Fruit fly (Drosophila melanogaster) whole organism, embryonic: ENCODE measurements around the gene CG32260.

Experiments
- B-H1 ChIP-seq: fragments of 200-800 bp; sonication (Bioruptor generic); IDR thresholded peaks from 3 replicates; pipeline ENCODE4 v1.3.6; 2022; ENCODE audit warnings: missing biosample characterization, missing genetic modification characterization
- Bteb2 ChIP-seq: fragments of 200-800 bp; sonication (Bioruptor generic); optimal IDR thresholded peaks from 2 replicates; lab custom pipeline; 2016; ENCODE audit warnings: missing biosample characterization, missing genetic modification characterization
- C15 ChIP-seq: fragments of 200-800 bp; sonication (Bioruptor generic); IDR thresholded peaks from 3 replicates; pipeline ENCODE4 v1.3.6; 2022; ENCODE audit warnings: missing biosample characterization, missing genetic modification characterization
- CG10209 ChIP-seq: fragments of 200-800 bp; sonication (Bioruptor generic); optimal IDR thresholded peaks from 3 replicates; lab custom pipeline; 2017; ENCODE audit warnings: missing biosample characterization, mild to moderate bottlenecking, missing genetic modification characterization, missing genetic modification reagents
- CG10654 ChIP-seq: fragments of 200-800 bp; sonication (Bioruptor generic); optimal IDR thresholded peaks from 2 replicates; lab custom pipeline; 2016; ENCODE audit warnings: missing biosample characterization, missing genetic modification characterization
- CG10979 ChIP-seq: fragments of 200-800 bp; sonication (Bioruptor generic); optimal IDR thresholded peaks from 2 replicates; lab custom pipeline; 2018; ENCODE audit warnings: missing biosample characterization, mild to moderate bottlenecking, missing genetic modification characterization, moderate library complexity
- CG1233 ChIP-seq: fragments of 200-800 bp; sonication (Bioruptor generic); optimal IDR thresholded peaks from 4 replicates; lab custom pipeline; 2018; ENCODE audit warnings: missing biosample characterization, mild to moderate bottlenecking, missing genetic modification characterization
- CG12942 ChIP-seq: fragments of 200-800 bp; sonication (Bioruptor generic); optimal IDR thresholded peaks from 3 replicates; lab custom pipeline; 2016; ENCODE audit warnings: missing biosample characterization, missing genetic modification characterization
- CG13123 ChIP-seq: fragments of 200-800 bp; sonication (Bioruptor generic); optimal IDR thresholded peaks from 2 replicates; lab custom pipeline; 2016; ENCODE audit warnings: missing biosample characterization, missing genetic modification characterization
- CG1529 ChIP-seq: fragments of 200-800 bp; sonication (Bioruptor generic); optimal IDR thresholded peaks from 3 replicates; lab custom pipeline; 2018; ENCODE audit warnings: missing biosample characterization, missing genetic modification characterization
- CG15696 ChIP-seq: fragments of 200-800 bp; sonication (Bioruptor generic); optimal IDR thresholded peaks from 2 replicates; lab custom pipeline; 2019; ENCODE audit warnings: missing biosample characterization, mild to moderate bottlenecking, missing genetic modification characterization, moderate library complexity
- CG1832 ChIP-seq: fragments of 200-800 bp; sonication (Bioruptor generic); optimal IDR thresholded peaks from 2 replicates; lab custom pipeline; 2017; ENCODE audit warnings: missing biosample characterization, mild to moderate bottlenecking, missing genetic modification characterization, inconsistent platforms
- CG2120 ChIP-seq: fragments of 200-800 bp; sonication (Bioruptor generic); optimal IDR thresholded peaks from 3 replicates; lab custom pipeline; 2016; ENCODE audit warnings: missing biosample characterization, missing genetic modification characterization
- CG2199 ChIP-seq: fragments of 200-800 bp; sonication (Bioruptor generic); IDR thresholded peaks from 3 replicates; pipeline ENCODE4 v1.3.6; 2022; ENCODE audit warnings: missing biosample characterization, missing genetic modification characterization
- CG2202 ChIP-seq: fragments of 200-800 bp; sonication (Bioruptor generic); optimal IDR thresholded peaks from 2 replicates; lab custom pipeline; 2018; ENCODE audit warnings: missing biosample characterization, mild to moderate bottlenecking, missing genetic modification characterization
- CG2712 ChIP-seq: fragments of 200-800 bp; optimal IDR thresholded peaks from 3 replicates; lab custom pipeline; 2019; ENCODE audit warnings: missing biosample characterization, mild to moderate bottlenecking, missing genetic modification characterization, moderate library complexity
- CG3163 ChIP-seq: fragments of 200-800 bp; sonication (Bioruptor generic); optimal IDR thresholded peaks from 3 replicates; lab custom pipeline; 2016; ENCODE audit warnings: missing biosample characterization, missing genetic modification characterization
- CG32767 ChIP-seq: fragments of 200-800 bp; sonication (Bioruptor generic); IDR thresholded peaks from 2 replicates; pipeline ENCODE4 v1.3.6; 2022; ENCODE audit warnings: missing biosample characterization, missing genetic modification characterization
- CG3726 ChIP-seq: fragments of 200-800 bp; sonication (Bioruptor generic); IDR thresholded peaks from 3 replicates; pipeline ENCODE4, ENCODE4 v1.3.6; 2022; ENCODE audit warnings: missing biosample characterization, missing genetic modification characterization
- CG6654 ChIP-seq: fragments of 200-800 bp; sonication (Bioruptor generic); optimal IDR thresholded peaks from 2 replicates; lab custom pipeline; 2017; ENCODE audit warnings: missing biosample characterization, mild to moderate bottlenecking, missing genetic modification characterization
- CG6791 ChIP-seq: fragments of 200-800 bp; sonication (Bioruptor generic); IDR thresholded peaks from 3 replicates; pipeline ENCODE4 v1.3.6; 2022; ENCODE audit warnings: missing biosample characterization, missing genetic modification characterization; ENCODE audit not compliant: partially characterized antibody
- CG6813 ChIP-seq: fragments of 200-800 bp; sonication (Bioruptor generic); optimal IDR thresholded peaks from 2 replicates; lab custom pipeline; 2017; ENCODE audit warnings: missing biosample characterization, missing genetic modification characterization, mild to moderate bottlenecking, moderate library complexity, missing genetic modification reagents
- CG8359 ChIP-seq: fragments of 200-800 bp; sonication (Bioruptor generic); optimal IDR thresholded peaks from 2 replicates; lab custom pipeline; 2017; ENCODE audit warnings: missing biosample characterization, mild to moderate bottlenecking, missing genetic modification characterization, borderline replicate concordance
- CG9609 ChIP-seq: fragments of 200-800 bp; sonication (Bioruptor generic); optimal IDR thresholded peaks from 3 replicates; lab custom pipeline; 2016; ENCODE audit warnings: missing biosample characterization, missing genetic modification characterization
- CG9727 ChIP-seq: fragments of 200-800 bp; sonication (Bioruptor generic); optimal IDR thresholded peaks from 3 replicates; lab custom pipeline; 2017; ENCODE audit warnings: missing biosample characterization, mild to moderate bottlenecking, missing genetic modification characterization
- CG9817 ChIP-seq: fragments of 200-800 bp; sonication (Bioruptor generic); optimal IDR thresholded peaks from 2 replicates; lab custom pipeline; 2018; ENCODE audit warnings: missing biosample characterization, mild to moderate bottlenecking, missing genetic modification characterization, moderate library complexity
- CG9932 ChIP-seq: fragments of 200-800 bp; sonication (Bioruptor generic); IDR thresholded peaks from 2 replicates; pipeline ENCODE4 v1.3.6; 2022; ENCODE audit warnings: missing biosample characterization, missing genetic modification characterization
- CTCF ChIP-seq: fragments of 200-800 bp; sonication (Bioruptor generic); optimal IDR thresholded peaks from 2 replicates; lab custom pipeline; 2017; ENCODE audit warnings: missing biosample characterization, mild to moderate bottlenecking, missing genetic modification characterization, moderate library complexity
- Gug ChIP-seq: fragments of 200-800 bp; sonication (Bioruptor generic); IDR thresholded peaks from 4 replicates; pipeline ENCODE4 v1.3.6; 2022; ENCODE audit warnings: missing biosample characterization, missing genetic modification characterization
- Jarid2 ChIP-seq: fragments of 200-800 bp; sonication (Bioruptor generic); optimal IDR thresholded peaks from 3 replicates; lab custom pipeline; 2017; ENCODE audit warnings: mild to moderate bottlenecking, missing biosample characterization, missing genetic modification reagents, missing genetic modification characterization
- Kr ChIP-seq: fragments of 200-800 bp; sonication (Bioruptor generic); optimal IDR thresholded peaks from 2 replicates; lab custom pipeline; 2017; ENCODE audit warnings: missing biosample characterization, mild to moderate bottlenecking, missing genetic modification characterization
- Opbp ChIP-seq: fragments of 200-800 bp; sonication (Bioruptor generic); IDR thresholded peaks from 3 replicates; pipeline ENCODE4 v1.3.6; 2022; ENCODE audit warnings: missing biosample characterization, missing genetic modification characterization; ENCODE audit not compliant: partially characterized antibody
- Rfx ChIP-seq: fragments of 200-800 bp; sonication (Bioruptor generic); IDR thresholded peaks from 2 replicates; pipeline ENCODE4 v1.3.6; 2022; ENCODE audit warnings: missing biosample characterization, missing genetic modification characterization
- Sox102F ChIP-seq: fragments of 200-800 bp; sonication (Bioruptor generic); optimal IDR thresholded peaks from 2 replicates; lab custom pipeline; 2018; ENCODE audit warnings: missing biosample characterization, mild to moderate bottlenecking, missing genetic modification characterization, moderate library complexity
- YL-1 ChIP-seq: fragments of 200-800 bp; sonication (Bioruptor generic); optimal IDR thresholded peaks from 3 replicates; lab custom pipeline; 2017; ENCODE audit warnings: missing biosample characterization, mild to moderate bottlenecking, missing genetic modification characterization
- bowl ChIP-seq: fragments of 200-800 bp; sonication (Bioruptor generic); IDR thresholded peaks from 2 replicates; pipeline ENCODE4 v1.3.6; 2022; ENCODE audit warnings: missing biosample characterization, missing genetic modification characterization
- br ChIP-seq: fragments of >200 bp; optimal IDR thresholded peaks from 2 replicates; lab custom pipeline; 2017
- caup ChIP-seq: fragments of 200-800 bp; sonication (Bioruptor generic); optimal IDR thresholded peaks from 3 replicates; lab custom pipeline; 2017; ENCODE audit warnings: missing biosample characterization, mild to moderate bottlenecking, missing genetic modification characterization, moderate library complexity; ENCODE audit not compliant: severe bottlenecking
- corto ChIP-seq: fragments of 200-800 bp; sonication (Bioruptor generic); optimal IDR thresholded peaks from 2 replicates; lab custom pipeline; 2016; ENCODE audit warnings: missing biosample characterization, mild to moderate bottlenecking, missing genetic modification characterization, moderate library complexity
- danr ChIP-seq: fragments of 200-800 bp; sonication (Bioruptor generic); IDR thresholded peaks from 2 replicates; pipeline ENCODE4 v1.3.6; 2022; ENCODE audit warnings: missing biosample characterization, missing genetic modification characterization
- disco-r ChIP-seq: fragments of 200-800 bp; sonication (Bioruptor generic); optimal IDR thresholded peaks from 2 replicates; lab custom pipeline; 2016; ENCODE audit warnings: missing biosample characterization, missing genetic modification characterization
- gcm2 ChIP-seq: fragments of 200-800 bp; sonication (Bioruptor generic); optimal IDR thresholded peaks from 2 replicates; lab custom pipeline; 2016; ENCODE audit warnings: missing biosample characterization, missing genetic modification characterization
- gfzf ChIP-seq: fragments of 200-800 bp; sonication (Bioruptor generic); optimal IDR thresholded peaks from 2 replicates; lab custom pipeline; 2016; ENCODE audit warnings: missing biosample characterization, mild to moderate bottlenecking, missing genetic modification characterization, moderate library complexity
- ham ChIP-seq: fragments of 200-800 bp; sonication (Bioruptor generic); IDR thresholded peaks from 2 replicates; pipeline ENCODE4 v1.3.6; 2022; ENCODE audit warnings: missing biosample characterization, missing genetic modification characterization
- jigr1 ChIP-seq: fragments of 200-800 bp; sonication (Bioruptor generic); IDR thresholded peaks from 3 replicates; pipeline ENCODE4 v1.3.6; 2022; ENCODE audit warnings: missing biosample characterization, missing genetic modification characterization
- klu ChIP-seq: fragments of 200-800 bp; sonication (Bioruptor generic); IDR thresholded peaks from 2 replicates; pipeline ENCODE4 v1.3.6; 2022; ENCODE audit warnings: missing biosample characterization, missing genetic modification characterization
- pros ChIP-seq: fragments of 200-800 bp; sonication (Bioruptor generic); optimal IDR thresholded peaks from 3 replicates; lab custom pipeline; 2019; ENCODE audit warnings: missing biosample characterization, mild to moderate bottlenecking, missing genetic modification characterization, moderate library complexity
- schlank ChIP-seq: fragments of 200-800 bp; sonication (Bioruptor generic); optimal IDR thresholded peaks from 2 replicates; lab custom pipeline; 2018; ENCODE audit warnings: missing biosample characterization, mild to moderate bottlenecking, missing genetic modification characterization
- sens-2 ChIP-seq: fragments of 200-800 bp; sonication (Bioruptor generic); IDR thresholded peaks from 2 replicates; pipeline ENCODE4 v1.3.6; 2022; ENCODE audit warnings: missing biosample characterization, missing genetic modification characterization
- stc ChIP-seq: fragments of 200-800 bp; sonication (Bioruptor generic); IDR thresholded peaks from 2 replicates; pipeline ENCODE4 v1.3.6; 2022; ENCODE audit warnings: missing biosample characterization, missing genetic modification characterization
- tgo ChIP-seq: fragments of 200-800 bp; sonication (Bioruptor generic); IDR thresholded peaks from 3 replicates; pipeline ENCODE4 v1.3.6; 2022; ENCODE audit warnings: missing biosample characterization, missing genetic modification characterization
- zen ChIP-seq: fragments of 200-800 bp; sonication (Bioruptor generic); optimal IDR thresholded peaks from 3 replicates; lab custom pipeline; 2018; ENCODE audit warnings: missing biosample characterization, mild to moderate bottlenecking, missing genetic modification characterization, moderate library complexity

The CG32260 gene

DNA sequence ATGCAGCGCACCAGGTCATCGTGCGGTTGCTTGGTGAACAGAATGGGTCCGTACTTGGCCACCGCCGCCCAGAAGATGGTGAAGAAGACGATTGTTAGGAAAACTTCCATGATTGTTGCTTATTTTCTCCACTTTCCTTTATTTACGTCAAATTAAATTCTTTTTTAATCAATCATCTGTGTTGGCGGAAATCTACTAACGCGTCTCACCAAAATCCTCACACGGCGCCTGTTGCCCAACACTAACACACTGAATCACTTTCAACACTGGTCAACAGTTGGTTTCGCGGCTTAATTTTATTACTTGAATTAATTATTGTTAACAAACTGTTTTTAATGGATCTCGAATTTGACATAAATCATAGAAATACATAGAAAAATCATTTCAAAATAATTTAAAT is 44.5 kb downstream of the CG32260 start, which contains the start of gene VhaM9.7-c (continued):
- no peak for TF ChIP-seq CG2712 (tag; lab: Kevin White, UChicago)
- no peak for TF ChIP-seq disco-r
- no peak for TF ChIP-seq corto (GFP tag; lab: Kevin White, UChicago)
- peak; percentile 4 for TF ChIP-seq gcm2 (GFP tag; lab: Kevin White, UChicago)
- TF ChIP-seq Rfx (GFP tag; lab: Robert Waterston, UW): peak; percentile 72
- no peak for TF ChIP-seq CG6654 (GFP tag; lab: Kevin White, UChicago)
- no peak for TF ChIP-seq Sox102F (GFP tag; lab: Kevin White, UChicago)
- TF ChIP-seq CG1529 (GFP tag; lab: Kevin White, UChicago): no peak
- TF ChIP-seq sens-2 (GFP tag; lab: Robert Waterston, UW): no peak
- peak; percentile 37 for TF ChIP-seq zen (tag; lab: Kevin White, UChicago)
- TF ChIP-seq CG9817 (tag; lab: Kevin White, UChicago): peak; percentile 13
- no peak for TF ChIP-seq pros
- TF ChIP-seq CG2199: 0 out of 3 replicates have a peak, but pooled peaks have one; percentile 2
- no peak for TF ChIP-seq schlank (tag; lab: Kevin White, UChicago)
- no peak for TF ChIP-seq B-H1 (GFP tag; lab: Robert Waterston, UW)
- TF ChIP-seq CG1233 (GFP tag; lab: Kevin White, UChicago): no peak
- TF ChIP-seq tgo (GFP tag; lab: Robert Waterston, UW): no peak
- TF ChIP-seq gfzf (GFP tag; lab: Kevin White, UChicago): peak; percentile 81
- no peak for TF ChIP-seq jigr1 (GFP tag; lab: Robert Waterston, UW)
- peak; percentile 53 for TF ChIP-seq CG9609 (GFP tag; lab: Kevin White, UChicago)
- TF ChIP-seq br (lab: Kevin White, UChicago): no peak
- 0 out of 3 replicates have a peak, but pooled peaks have one; percentile 29 for TF ChIP-seq Opbp (GFP tag; lab: Robert Waterston, UW)
- peak; percentile 53 for TF ChIP-seq YL-1 (GFP tag; lab: Kevin White, UChicago)
- no peak for TF ChIP-seq C15 (GFP tag; lab: Robert Waterston, UW)
- TF ChIP-seq CG2202 (tag; lab: Kevin White, UChicago): no peak
- TF ChIP-seq CG1832 (GFP tag; lab: Kevin White, UChicago): no peak
- TF ChIP-seq CG8359: no peak
- TF ChIP-seq caup: peak; percentile 43
- no peak for TF ChIP-seq ham (GFP tag; lab: Robert Waterston, UW)
- TF ChIP-seq CG12942 (GFP tag; lab: Kevin White, UChicago): peak; percentile 2
- TF ChIP-seq Jarid2 (GFP tag; lab: Kevin White, UChicago): no peak
- no peak for TF ChIP-seq CG6791 (GFP tag; lab: Robert Waterston, UW)
- no peak for TF ChIP-seq bowl
- TF ChIP-seq stc: no peak
- TF ChIP-seq CG32767 (GFP tag; lab: Robert Waterston, UW): no peak
- no peak for TF ChIP-seq CG3726 (GFP tag; lab: Robert Waterston, UW)
- TF ChIP-seq Bteb2: peak; percentile 38
- no peak for TF ChIP-seq CG3163 (GFP tag; lab: Kevin White, UChicago)
- no peak for TF ChIP-seq klu (GFP tag; lab: Robert Waterston, UW)
- TF ChIP-seq CG13123 (GFP tag; lab: Kevin White, UChicago): no peak
- no peak for TF ChIP-seq CTCF (GFP tag; lab: Kevin White, UChicago)
- no peak for TF ChIP-seq danr
- no peak for TF ChIP-seq Gug (GFP tag; lab: Robert Waterston, UW)
- TF ChIP-seq CG2120 (GFP tag; lab: Kevin White, UChicago): peak; percentile 70
- no peak for TF ChIP-seq CG10209
- no peak for TF ChIP-seq CG9727
- TF ChIP-seq CG10654 (GFP tag; lab: Kevin White, UChicago): no peak
- peak; percentile 71 for TF ChIP-seq CG9932 (GFP tag; lab: Robert Waterston, UW)
- TF ChIP-seq Kr: no peak
- TF ChIP-seq CG6813 (GFP tag; lab: Kevin White, UChicago): no peak
- no peak for TF ChIP-seq CG15696
- no peak for TF ChIP-seq CG10979 (tag; lab: Kevin White, UChicago)
